Fruit fly (Drosophila melanogaster): ENCODE measurements around the gene robl37BC.

robl37BC gene

DNA sequence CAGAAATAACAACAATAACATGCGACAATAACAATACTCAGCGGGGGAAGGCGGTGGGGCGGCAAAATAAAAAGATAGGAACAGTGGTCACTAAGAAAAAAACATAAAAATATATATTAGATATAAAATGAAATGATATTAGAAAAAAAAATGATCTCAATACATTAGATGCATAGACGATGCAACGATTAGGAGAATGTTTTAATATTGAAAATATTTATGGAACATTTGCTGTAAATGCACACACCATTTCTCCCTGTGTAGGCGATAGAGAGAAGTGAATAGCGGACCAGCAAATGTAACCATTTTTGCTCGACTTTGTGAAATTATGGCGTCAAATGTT is 44.5 kb upstream of the robl37BC start (continued):
- peak; percentile 88; the same call in 2 of the 3 replicates for TF ChIP-seq C15 (GFP tag; IDR thresholded peaks at IDR 0.05)
- TF ChIP-seq Fer3 (tag; optimal IDR thresholded peaks at IDR 0.05), result peak; percentile 94
- TF ChIP-seq fd3F (GFP tag; optimal IDR thresholded peaks at IDR 0.05), result peak; percentile 75
- peak; percentile 86 for TF ChIP-seq Xrp1 (GFP tag; IDR thresholded peaks at IDR 0.05)
- peak; percentile 90 for TF ChIP-seq tgo (GFP tag; IDR thresholded peaks at IDR 0.05)
- peak; percentile 86 for TF ChIP-seq Poxn (GFP tag; IDR thresholded peaks at IDR 0.05)
- peak; percentile 62; the same call in 1 of the 2 replicates for TF ChIP-seq Nf-YA (GFP tag; IDR thresholded peaks at IDR 0.05)
- peak; percentile 49; the same call in 1 of the 2 replicates for TF ChIP-seq sim (GFP tag; IDR thresholded peaks at IDR 0.05)
- TF ChIP-seq B-H1 (GFP tag; IDR thresholded peaks at IDR 0.05), result peak; percentile 85
- no peak for TF ChIP-seq cad (GFP tag; optimal IDR thresholded peaks at IDR 0.05)
- TF ChIP-seq CG7271 (tag; optimal IDR thresholded peaks at IDR 0.05), result peak; percentile 46
- TF ChIP-seq CG14014 (GFP tag; IDR thresholded peaks at IDR 0.05), result peak; percentile 95
- TF ChIP-seq CTCF (GFP tag; optimal IDR thresholded peaks at IDR 0.05), result no peak
- TF ChIP-seq CrebB (tag; optimal IDR thresholded peaks at IDR 0.05), result peak; percentile 29
- TF ChIP-seq CG6791 (GFP tag; IDR thresholded peaks at IDR 0.05; ENCODE audit: partially characterized antibody), result no peak
- TF ChIP-seq zfh1 (GFP tag; IDR thresholded peaks at IDR 0.05), result peak; percentile 87
- peak; percentile 65 for TF ChIP-seq exex (tag; optimal IDR thresholded peaks at IDR 0.05)
- TF ChIP-seq CG11504 (tag; optimal IDR thresholded peaks at IDR 0.05), result peak; percentile 81
- TF ChIP-seq Ptx1 (GFP tag; IDR thresholded peaks at IDR 0.05), result peak; percentile 92
- TF ChIP-seq CHES-1-like (GFP tag; optimal IDR thresholded peaks at IDR 0.05), result no peak
- peak; percentile 82 for TF ChIP-seq Oaz (GFP tag; IDR thresholded peaks at IDR 0.05)
- no peak for TF ChIP-seq h (optimal IDR thresholded peaks at IDR 0.05)
- peak; percentile 71 for TF ChIP-seq ara (GFP tag; IDR thresholded peaks at IDR 0.05)
- peak; percentile 13 for TF ChIP-seq Myb (GFP tag; optimal IDR thresholded peaks at IDR 0.05)
- no peak for TF ChIP-seq pfk (GFP tag; optimal IDR thresholded peaks at IDR 0.05)
- TF ChIP-seq pzg (GFP tag; optimal IDR thresholded peaks at IDR 0.05), result no peak
- TF ChIP-seq Atf6 (GFP tag; IDR thresholded peaks at IDR 0.05), result peak; percentile 96
- peak; percentile 65 for TF ChIP-seq CG6854 (GFP tag; optimal IDR thresholded peaks at IDR 0.05)
- TF ChIP-seq D (optimal IDR thresholded peaks at IDR 0.05), result no peak
- peak; percentile 46 for TF ChIP-seq D (GFP tag; optimal IDR thresholded peaks at IDR 0.05)
- TF ChIP-seq hbn (GFP tag; IDR thresholded peaks at IDR 0.05; ENCODE audit: partially characterized antibody), result no peak
- no peak for TF ChIP-seq Stat92E (GFP tag; optimal IDR thresholded peaks at IDR 0.05)
- TF ChIP-seq nmo (GFP tag; optimal IDR thresholded peaks at IDR 0.05), result peak; percentile 65
- peak; percentile 8 for TF ChIP-seq CG30431 (GFP tag; optimal IDR thresholded peaks at IDR 0.05)
- peak; percentile 65; the same call in 1 of the 3 replicates for TF ChIP-seq gce (GFP tag; IDR thresholded peaks at IDR 0.05)
- peak; percentile 69 for TF ChIP-seq Max (GFP tag; optimal IDR thresholded peaks at IDR 0.05)
- no peak for TF ChIP-seq CG14860 (GFP tag; IDR thresholded peaks at IDR 0.05; ENCODE audit: partially characterized antibody)
- peak; percentile 42; the same call in 1 of the 2 replicates for TF ChIP-seq CG10959 (GFP tag; IDR thresholded peaks at IDR 0.05)
- no peak for TF ChIP-seq inv (GFP tag; IDR thresholded peaks at IDR 0.05; ENCODE audit: partially characterized antibody)
- TF ChIP-seq CG17186 (GFP tag; optimal IDR thresholded peaks at IDR 0.05), result no peak
- peak; percentile 56 for TF ChIP-seq CG10274 (GFP tag; optimal IDR thresholded peaks at IDR 0.05)
- TF ChIP-seq Aef1 (GFP tag; IDR thresholded peaks at IDR 0.05), result peak; percentile 86
- peak; percentile 87 for TF ChIP-seq esg (GFP tag; conservative IDR thresholded peaks at IDR 0.05)
- no peak for TF ChIP-seq kni (GFP tag; optimal IDR thresholded peaks at IDR 0.05)
- peak; percentile 85 for TF ChIP-seq CG9215 (GFP tag; IDR thresholded peaks at IDR 0.05)
- peak; percentile 89 for TF ChIP-seq CG4730 (GFP tag; IDR thresholded peaks at IDR 0.05)
- TF ChIP-seq ranshi (GFP tag; IDR thresholded peaks at IDR 0.05), result peak; percentile 84
- peak; percentile 84 for TF ChIP-seq HLH3B (GFP tag; IDR thresholded peaks at IDR 0.05)
- TF ChIP-seq Hr39 (optimal IDR thresholded peaks at IDR 0.05), result no peak
- TF ChIP-seq slbo (GFP tag; IDR thresholded peaks at IDR 0.05), result peak; percentile 97
- TF ChIP-seq Hr3 (GFP tag; optimal IDR thresholded peaks at IDR 0.05), result peak; percentile 47
- TF ChIP-seq Mes4 (GFP tag; optimal IDR thresholded peaks at IDR 0.05), result no peak
- peak; percentile 22 for TF ChIP-seq CG8359 (GFP tag; optimal IDR thresholded peaks at IDR 0.05; ENCODE audit: borderline replicate concordance)

All from whole organism, embryonic.